Worm (Caenorhabditis elegans): ENCODE results near the gene W07B8.4.

Gene W07B8.4

DNA sequence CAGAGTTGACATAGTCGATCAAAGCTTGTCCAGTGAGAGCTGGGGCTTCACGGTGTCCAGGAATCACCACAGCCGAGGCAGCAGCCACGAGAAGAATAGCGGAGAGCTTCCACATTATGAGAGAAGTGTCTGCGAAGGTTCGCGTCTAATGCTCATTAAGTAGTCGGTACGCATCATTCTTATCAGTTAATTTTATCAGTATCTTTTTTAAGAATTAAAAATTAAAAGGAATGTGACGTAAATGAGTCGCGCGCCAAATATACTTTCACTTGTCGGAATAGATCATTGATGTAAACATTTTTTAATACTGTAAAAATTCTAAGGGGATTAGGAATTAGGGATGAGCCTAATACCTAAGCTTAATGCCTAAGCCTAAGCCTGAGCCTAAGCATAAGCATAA is 2.1 kb upstream of the W07B8.4 start, which contains the start of gene cpr-5:
TSS of gene cpr-5 (minus strand) at position 197 of the 400 bp plus-strand sequence.
- TF ChIP-seq fos-1 (tag; optimal IDR thresholded peaks at IDR 0.05) (no peak), elt-2 (tag; optimal IDR thresholded peaks at IDR 0.05) (peak; percentile 63)

DNA sequence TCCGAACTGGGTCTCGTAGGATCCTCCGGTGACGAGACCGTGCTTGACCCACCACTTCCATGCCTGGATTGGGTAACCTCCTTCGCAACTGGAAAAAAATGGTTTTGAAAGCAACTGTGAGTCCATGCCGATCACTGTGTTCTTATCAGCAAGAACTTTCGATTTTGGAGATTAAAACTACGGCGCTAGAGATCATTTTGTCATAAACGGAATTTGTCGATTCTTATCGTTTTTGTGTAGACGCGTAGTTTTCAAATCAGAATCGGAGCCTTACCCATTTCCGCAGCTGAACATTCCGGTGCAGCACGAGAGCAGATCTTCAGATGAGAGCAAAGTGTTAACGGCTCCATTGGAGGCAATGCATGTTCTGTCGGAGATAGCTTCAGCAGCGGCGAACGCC is 1.5 kb upstream of the W07B8.4 start:
- TF ChIP-seq lin-13 (GFP tag; optimal IDR thresholded peaks at IDR 0.05) (no peak), lin-39 (tag; optimal IDR thresholded peaks at IDR 0.05) (no peak), aha-1 (tag; optimal IDR thresholded peaks at IDR 0.05) (no peak), nhr-85 (tag) (no peak), tlp-1 (tag; optimal IDR thresholded peaks at IDR 0.05) (no peak), nhr-90 (tag; optimal IDR thresholded peaks at IDR 0.05; ENCODE audit: poor library complexity) (no peak), sup-37 (GFP tag; optimal IDR thresholded peaks at IDR 0.05) (no peak), mef-2 (tag; optimal IDR thresholded peaks at IDR 0.05) (no peak), nhr-77 (tag; optimal IDR thresholded peaks at IDR 0.05) (no peak), snpc-4 (tag; optimal IDR thresholded peaks at IDR 0.05) (no peak), lin-35 (GFP tag; optimal IDR thresholded peaks at IDR 0.05) (no peak), nhr-237 (tag; optimal IDR thresholded peaks at IDR 0.05) (no peak), efl-1 (optimal IDR thresholded peaks at IDR 0.05) (no peak), efl-1 (GFP tag; optimal IDR thresholded peaks at IDR 0.05 in 1 of 2) (peak in 1 of 2 experiments; percentile 91), ceh-8 (GFP tag; optimal IDR thresholded peaks at IDR 0.05) (peak; percentile 3)

DNA sequence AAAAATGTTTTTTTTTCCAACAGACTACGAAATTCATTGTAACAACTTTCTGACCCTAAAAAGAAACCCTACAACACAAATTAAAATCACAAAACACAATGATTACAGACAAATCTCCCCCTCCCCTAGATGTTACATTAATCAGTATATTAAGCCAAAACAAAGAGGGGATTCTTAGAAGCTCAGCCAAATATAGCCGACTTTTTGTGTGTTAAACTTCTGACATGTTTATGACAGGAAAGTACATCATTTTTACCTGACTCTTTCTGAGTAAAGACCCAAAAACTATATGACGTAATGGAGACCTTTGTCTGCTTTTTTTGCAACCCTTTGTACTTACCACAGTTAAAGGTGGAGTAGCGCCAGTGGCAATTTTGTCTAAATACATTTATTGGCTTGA is 11.6 kb downstream of the W07B8.4 start:
- TF ChIP-seq nhr-85 (tag) (peak; percentile 1), ceh-88 (GFP tag; IDR thresholded peaks at IDR 0.05) (no peak), nhr-71 (tag; optimal IDR thresholded peaks at IDR 0.05) (peak; percentile 54), fkh-8 (tag; optimal IDR thresholded peaks at IDR 0.05) (peak; percentile 70), nhr-47 (tag; optimal IDR thresholded peaks at IDR 0.05) (peak; percentile 42), dsc-1 (tag; optimal IDR thresholded peaks at IDR 0.05) (peak; percentile 77), nhr-76 (tag; optimal IDR thresholded peaks at IDR 0.05) (no peak)

DNA sequence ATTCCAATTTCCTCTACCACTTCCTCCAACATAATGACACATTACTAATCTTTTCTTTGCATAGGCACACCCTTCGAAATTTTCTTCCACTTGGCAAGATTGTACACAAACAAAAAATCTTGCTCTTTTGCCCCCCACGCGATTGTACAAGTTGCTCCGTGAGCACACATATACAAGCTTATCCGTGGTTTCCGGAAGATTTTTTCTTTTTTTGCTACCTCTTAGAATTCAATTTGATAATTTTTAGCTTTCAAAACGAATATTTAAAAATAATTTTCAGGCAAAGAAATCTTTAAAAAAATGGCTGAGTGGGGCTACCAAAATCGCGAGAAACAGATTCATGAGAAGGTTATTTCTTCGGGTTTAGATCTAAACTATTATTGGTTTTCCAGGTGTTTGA is 19.1 kb downstream of the W07B8.4 start, which contains the start of gene Y50D4B.1:
TSS of gene Y50D4B.1 (plus strand) at position 301 of the 400 bp plus-strand sequence.
- TF ChIP-seq isw-1 (GFP tag; IDR thresholded peaks at IDR 0.05) (no peak), efl-3 (GFP tag; optimal IDR thresholded peaks at IDR 0.05) (no peak), ceh-82 (tag; optimal IDR thresholded peaks at IDR 0.05) (no peak), unc-130 (tag; optimal IDR thresholded peaks at IDR 0.05) (no peak), swsn-7 (tag; optimal IDR thresholded peaks at IDR 0.05) (no peak), mdl-1 (tag; optimal IDR thresholded peaks at IDR 0.05) (no peak), C16A3.4 (tag; optimal IDR thresholded peaks at IDR 0.05) (no peak), rnt-1 (tag; optimal IDR thresholded peaks at IDR 0.05) (no peak), lin-15B (tag; optimal IDR thresholded peaks at IDR 0.05) (no peak), lin-13 (GFP tag; optimal IDR thresholded peaks at IDR 0.05) (no peak), nhr-76 (tag; optimal IDR thresholded peaks at IDR 0.05) (no peak), elt-3 (tag; optimal IDR thresholded peaks at IDR 0.05) (no peak), pax-3 (tag; optimal IDR thresholded peaks at IDR 0.05) (no peak), nhr-12 (tag; optimal IDR thresholded peaks at IDR 0.05) (no peak), nhr-20 (tag; optimal IDR thresholded peaks at IDR 0.05) (no peak), ceh-90 (tag; optimal IDR thresholded peaks at IDR 0.05) (no peak), xbp-1 (tag; optimal IDR thresholded peaks at IDR 0.05) (no peak), lsy-2 (tag; optimal IDR thresholded peaks at IDR 0.05) (no peak)
